Worm (Caenorhabditis elegans) whole organism, late embryonic: ENCODE results near the gene R12C12.9.

Experiments used
- ama-1 ChIP-seq: fragments of 150-350 bp; optimal IDR thresholded peaks from 2 replicates; lab custom pipeline; 2014
- fkh-10 ChIP-seq: fragments of 150-350 bp; optimal IDR thresholded peaks from 2 replicates; lab custom pipeline; 2014; ENCODE audit warnings: missing biosample characterization, missing genetic modification reagents, missing genetic modification characterization
- hlh-30 ChIP-seq: sonication (generic microtip); optimal IDR thresholded peaks from 2 replicates; lab custom pipeline; 2017; ENCODE audit warnings: antibody characterized with exemption, missing genetic modification characterization, missing compliant biosample characterization; ENCODE audit not compliant: insufficient read depth
- lin-11 ChIP-seq: fragments of 200-800 bp; sonication (Bioruptor generic); optimal IDR thresholded peaks from 2 replicates; lab custom pipeline; 2018; ENCODE audit warnings: mild to moderate bottlenecking, missing genetic modification characterization, missing compliant biosample characterization
- nfya-1 ChIP-seq: sonication (generic microtip); optimal IDR thresholded peaks from 2 replicates; lab custom pipeline; 2017; ENCODE audit warnings: missing genetic modification characterization, mild to moderate bottlenecking, missing compliant biosample characterization, antibody characterized with exemption, moderate library complexity
- nhr-11 ChIP-seq: fragments of 150-350 bp; optimal IDR thresholded peaks from 2 replicates; lab custom pipeline; 2014; ENCODE audit warnings: missing biosample characterization, missing genetic modification characterization
- pax-1 ChIP-seq: fragments of 150-350 bp; optimal IDR thresholded peaks from 2 replicates; lab custom pipeline; 2014; ENCODE audit warnings: missing biosample characterization, missing genetic modification characterization
- pqm-1 ChIP-seq: sonication (generic microtip); optimal IDR thresholded peaks from 2 replicates; lab custom pipeline; 2016; ENCODE audit warnings: missing genetic modification characterization, missing compliant biosample characterization
- sox-4 ChIP-seq: sonication (generic microtip); optimal IDR thresholded peaks from 2 replicates; lab custom pipeline; 2017; ENCODE audit warnings: mild to moderate bottlenecking, missing genetic modification characterization, inconsistent platforms, missing compliant biosample characterization
- tbx-2 ChIP-seq: sonication (generic microtip); optimal IDR thresholded peaks from 2 replicates; lab custom pipeline; 2016; ENCODE audit warnings: missing genetic modification characterization, missing compliant biosample characterization

ce11 chrII:6046023-6046631 lies 21.3 kb upstream of the R12C12.9 start:
- TF ChIP-seq ama-1 (lab: Kevin White, UChicago) (no peak), nhr-11 (tag; lab: Kevin White, UChicago) (no peak), hlh-30 (no peak), lin-11 (tag; lab: Kevin White, UChicago) (no peak), nfya-1 (tag; lab: Kevin White, UChicago) (no peak), fkh-10 (GFP tag; lab: Kevin White, UChicago) (no peak), sox-4 (no peak), tbx-2 (tag; lab: Kevin White, UChicago) (no peak), pqm-1 (tag; lab: Kevin White, UChicago) (no peak), pax-1 (tag; lab: Kevin White, UChicago) (no peak)
